Fruit fly (Drosophila melanogaster): ENCODE results near the gene CG13044.

The CG13044 gene

dm6 chr3L:16321172-16321571 is 18.2 kb upstream of the CG13044 start, which contains the start of gene CG42718:
CG42718 (minus strand) TSS chr3L:16321272.
- no peak for TF ChIP-seq fkh (GFP tag; optimal IDR thresholded peaks at IDR 0.05)
- no peak for TF ChIP-seq svp (GFP tag)
- no peak for TF ChIP-seq CG8119 (GFP tag; IDR thresholded peaks at IDR 0.05)
- no peak for TF ChIP-seq Hr39 (GFP tag; optimal IDR thresholded peaks at IDR 0.05)
- no peak for TF ChIP-seq Eip78C (GFP tag)
- no peak for TF ChIP-seq CG7368 (GFP tag; optimal IDR thresholded peaks at IDR 0.05)
- TF ChIP-seq acj6 (GFP tag; optimal IDR thresholded peaks at IDR 0.05): no peak
- no peak for TF ChIP-seq CG31627 (GFP tag; optimal IDR thresholded peaks at IDR 0.05)
- TF ChIP-seq CG1621 (tag; optimal IDR thresholded peaks at IDR 0.05): no peak
- no peak for TF ChIP-seq topi (GFP tag; optimal IDR thresholded peaks at IDR 0.05)

- TF ChIP-seq CG32006 (GFP tag; optimal IDR thresholded peaks at IDR 0.05) (no peak), fd85E (GFP tag; optimal IDR thresholded peaks at IDR 0.05) (no peak), CG7368 (GFP tag; optimal IDR thresholded peaks at IDR 0.05) (no peak), Sox14 (GFP tag; optimal IDR thresholded peaks at IDR 0.05) (no peak), CG1621 (tag; optimal IDR thresholded peaks at IDR 0.05) (no peak), CG10631 (GFP tag; optimal IDR thresholded peaks at IDR 0.05) (no peak), Lpt (GFP tag; optimal IDR thresholded peaks at IDR 0.05) (no peak), CG6276 (GFP tag; optimal IDR thresholded peaks at IDR 0.05) (no peak), topi (GFP tag; optimal IDR thresholded peaks at IDR 0.05) (no peak), fkh (GFP tag; optimal IDR thresholded peaks at IDR 0.05) (no peak), svp (GFP tag) (no peak), Hr38 (GFP tag; optimal IDR thresholded peaks at IDR 0.05) (no peak), Hr39 (GFP tag; optimal IDR thresholded peaks at IDR 0.05) (no peak), acj6 (GFP tag; optimal IDR thresholded peaks at IDR 0.05) (no peak), vri (GFP tag; optimal IDR thresholded peaks at IDR 0.05) (no peak), Ets21C (GFP tag; optimal IDR thresholded peaks at IDR 0.05) (no peak), salr (GFP tag; optimal IDR thresholded peaks at IDR 0.05) (no peak), spab (GFP tag; optimal IDR thresholded peaks at IDR 0.05) (no peak), Gug (GFP tag; IDR thresholded peaks at IDR 0.05) (no peak)
Observed at dm6 chr3L:16319399-16319906, 16.5 kb upstream of the CG13044 start, which contains the start of the genes CG13041 and CG13060. CG13041 (minus strand) TSS chr3L:16319526. CG13060 (plus strand) TSS chr3L:16319856.

dm6 chr3L:16317724-16318123 is 14.7 kb upstream of the CG13044 start, which contains the start of gene Nplp3:
Nplp3 (plus strand) TSS chr3L:16318024.
- TF ChIP-seq topi (GFP tag; optimal IDR thresholded peaks at IDR 0.05): no peak
- no peak for TF ChIP-seq achi (GFP tag; optimal IDR thresholded peaks at IDR 0.05)
- TF ChIP-seq Ets96B (tag; optimal IDR thresholded peaks at IDR 0.05): no peak
- TF ChIP-seq CG8319 (GFP tag; optimal IDR thresholded peaks at IDR 0.05): no peak
- TF ChIP-seq svp (GFP tag): no peak
- no peak for TF ChIP-seq CG3919 (GFP tag; optimal IDR thresholded peaks at IDR 0.05)

- TF ChIP-seq CG7368 (GFP tag; optimal IDR thresholded peaks at IDR 0.05): no peak
- peak; percentile 8 for TF ChIP-seq achi (GFP tag; optimal IDR thresholded peaks at IDR 0.05)
- TF ChIP-seq svp (GFP tag): peak; percentile 12
- TF ChIP-seq Hr39 (GFP tag; optimal IDR thresholded peaks at IDR 0.05): no peak
Observed at dm6 chr3L:16313985-16314384, 11.0 kb upstream of the CG13044 start, which contains the start of gene CG13062. CG13062 (plus strand) TSS chr3L:16314285.

- TF ChIP-seq fd85E (GFP tag; optimal IDR thresholded peaks at IDR 0.05): no peak
- TF ChIP-seq CG6808 (GFP tag; optimal IDR thresholded peaks at IDR 0.05): no peak
- TF ChIP-seq achi (GFP tag; optimal IDR thresholded peaks at IDR 0.05): peak; percentile 34
- peak; percentile 72; the same call in 2 of the 3 replicates for TF ChIP-seq CG6163 (GFP tag; IDR thresholded peaks at IDR 0.05)
- peak; percentile 56 for TF ChIP-seq Lpt (GFP tag; optimal IDR thresholded peaks at IDR 0.05)
- TF ChIP-seq Ets96B (tag; optimal IDR thresholded peaks at IDR 0.05): no peak
- TF ChIP-seq Gug (GFP tag; IDR thresholded peaks at IDR 0.05): no peak
- TF ChIP-seq Ets21C (GFP tag; optimal IDR thresholded peaks at IDR 0.05): no peak
- TF ChIP-seq pdm3 (GFP tag; optimal IDR thresholded peaks at IDR 0.05): peak; percentile 36
- no peak for TF ChIP-seq dsx (GFP tag; optimal IDR thresholded peaks at IDR 0.05; ENCODE audit: poor library complexity, severe bottlenecking)
- peak; percentile 80 for TF ChIP-seq CG32006 (GFP tag; optimal IDR thresholded peaks at IDR 0.05)
- TF ChIP-seq topi (GFP tag; optimal IDR thresholded peaks at IDR 0.05): no peak
- peak; percentile 69 for TF ChIP-seq CG6276 (GFP tag; optimal IDR thresholded peaks at IDR 0.05)
- peak in 1 of 2 experiments; percentile 44 for TF ChIP-seq salr (GFP tag; optimal IDR thresholded peaks at IDR 0.05)
- TF ChIP-seq Hr4 (GFP tag; optimal IDR thresholded peaks at IDR 0.05): peak; percentile 77
- TF ChIP-seq eg (GFP tag; IDR thresholded peaks at IDR 0.05): peak; percentile 86
- no peak for TF ChIP-seq CG10669 (GFP tag; optimal IDR thresholded peaks at IDR 0.05)
- TF ChIP-seq Met (GFP tag; optimal IDR thresholded peaks at IDR 0.05): no peak
- no peak for TF ChIP-seq CG3032 (tag; optimal IDR thresholded peaks at IDR 0.05)
- TF ChIP-seq cyc (GFP tag; optimal IDR thresholded peaks at IDR 0.05): no peak
- peak; percentile 21 for TF ChIP-seq acj6 (GFP tag; optimal IDR thresholded peaks at IDR 0.05)
- TF ChIP-seq CG11902 (GFP tag; optimal IDR thresholded peaks at IDR 0.05): no peak
- peak; percentile 50 for TF ChIP-seq CG6792 (GFP tag; optimal IDR thresholded peaks at IDR 0.05)
- peak; percentile 52 for TF ChIP-seq CG11294 (GFP tag; IDR thresholded peaks at IDR 0.05)
- no peak for TF ChIP-seq spab (GFP tag; optimal IDR thresholded peaks at IDR 0.05)
- peak; percentile 37 for TF ChIP-seq CG16779 (tag; optimal IDR thresholded peaks at IDR 0.05)
- no peak for TF ChIP-seq CG8632 (GFP tag; optimal IDR thresholded peaks at IDR 0.05)
- peak; percentile 38 for TF ChIP-seq Sox14 (GFP tag; optimal IDR thresholded peaks at IDR 0.05)
Observed at dm6 chr3L:16309972-16310371, 7.0 kb upstream of the CG13044 start.

All from whole organism, prepupa.